Worm (Caenorhabditis elegans) whole organism, L1 larva: ENCODE results near the gene ceh-84.
"Not testable (repeated sequence)": the region's sequence is repeated elsewhere in the genome, so short reads cannot be mapped to it uniquely, and the experiment has no call there.

Experiments used
- C16A3.4 ChIP-seq: fragments of 150-350 bp; optimal IDR thresholded peaks from 2 replicates; lab custom pipeline; 2014; ENCODE audit warnings: missing biosample characterization, missing genetic modification characterization
- F16B12.6 ChIP-seq: fragments of 150-350 bp; optimal IDR thresholded peaks from 2 replicates; lab custom pipeline; 2014; ENCODE audit warnings: missing biosample characterization, missing genetic modification characterization
- aha-1 ChIP-seq: fragments of 150-350 bp; optimal IDR thresholded peaks from 2 replicates; lab custom pipeline; 2014; ENCODE audit warnings: missing biosample characterization, missing genetic modification characterization
- alr-1 ChIP-seq: fragments of 200-800 bp; sonication (Bioruptor generic); optimal IDR thresholded peaks from 2 replicates; lab custom pipeline; 2018; ENCODE audit warnings: borderline replicate concordance, mild to moderate bottlenecking, missing genetic modification characterization, missing compliant biosample characterization
- aly-2 ChIP-seq: fragments of 150-350 bp; optimal IDR thresholded peaks from 2 replicates; lab custom pipeline; 2014; ENCODE audit warnings: missing biosample characterization, missing genetic modification characterization
- blmp-1 ChIP-seq: fragments of 150-350 bp; optimal IDR thresholded peaks from 2 replicates; lab custom pipeline; 2014; ENCODE audit warnings: missing biosample characterization, missing genetic modification characterization
- ceh-63 ChIP-seq: fragments of 200-800 bp; sonication (Bioruptor generic); optimal IDR thresholded peaks from 2 replicates; lab custom pipeline; 2018; ENCODE audit warnings: mild to moderate bottlenecking, missing genetic modification characterization, missing compliant biosample characterization
- ceh-8 ChIP-seq: fragments of 200-800 bp; sonication (Bioruptor generic); optimal IDR thresholded peaks from 2 replicates; lab custom pipeline; 2018; ENCODE audit warnings: mild to moderate bottlenecking, missing genetic modification characterization, moderate library complexity, missing compliant biosample characterization
- ceh-88 ChIP-seq: fragments of 200-800 bp; sonication (Bioruptor generic); IDR thresholded peaks from 2 replicates; pipeline ENCODE4 v1.3.6; 2022; ENCODE audit warnings: missing genetic modification characterization, missing compliant biosample characterization
- ces-1 ChIP-seq: fragments of 150-350 bp; optimal IDR thresholded peaks from 2 replicates; lab custom pipeline; 2014; ENCODE audit warnings: missing biosample characterization, missing genetic modification reagents, missing genetic modification characterization
- dsc-1 ChIP-seq: sonication (generic microtip); optimal IDR thresholded peaks from 2 replicates; lab custom pipeline; 2016; ENCODE audit warnings: mild to moderate bottlenecking, missing genetic modification characterization, missing compliant biosample characterization
- efl-3 ChIP-seq: fragments of 200-800 bp; sonication (Bioruptor generic); optimal IDR thresholded peaks from 2 replicates; lab custom pipeline; 2018; ENCODE audit warnings: mild to moderate bottlenecking, missing genetic modification characterization, missing compliant biosample characterization
- egl-27 ChIP-seq, 2 experiments: fragments of 150-350 bp in 1 of 2; sonication (generic microtip); optimal IDR thresholded peaks; 3 replicates each; lab custom pipeline; 2017 to 2018; ENCODE audit warnings: missing biosample characterization in 2 of 2, missing genetic modification characterization in 2 of 2, missing genetic modification reagents in 2 of 2
- elt-2 ChIP-seq: sonication (generic microtip); optimal IDR thresholded peaks from 2 replicates; lab custom pipeline; 2016; ENCODE audit warnings: missing genetic modification characterization, mild to moderate bottlenecking, inconsistent platforms, missing compliant biosample characterization, missing genetic modification reagents
- grh-1 ChIP-seq: fragments of 200-800 bp; sonication (Bioruptor generic); IDR thresholded peaks from 2 replicates; pipeline ENCODE4 v1.3.6; 2022; ENCODE audit warnings: missing genetic modification reagents, missing genetic modification characterization, missing compliant biosample characterization
- lin-39 ChIP-seq: fragments of 150-350 bp; optimal IDR thresholded peaks from 2 replicates; lab custom pipeline; 2014; ENCODE audit warnings: missing biosample characterization, missing genetic modification reagents, missing genetic modification characterization
- lsy-2 ChIP-seq, 2 experiments: fragments of 150-350 bp; optimal IDR thresholded peaks; 2 replicates each; lab custom pipeline; 2014; ENCODE audit warnings: missing biosample characterization in 2 of 2, missing genetic modification characterization in 2 of 2
- mdl-1 ChIP-seq, 2 experiments: fragments of 150-350 bp; optimal IDR thresholded peaks; 2 replicates each; lab custom pipeline; 2014 to 2017; ENCODE audit warnings: missing biosample characterization in 2 of 2, missing genetic modification characterization in 2 of 2, inconsistent platforms in 1 of 2
- mep-1 ChIP-seq: fragments of 150-350 bp; optimal IDR thresholded peaks from 2 replicates; lab custom pipeline; 2014; ENCODE audit warnings: missing biosample characterization, missing genetic modification characterization
- nhr-11 ChIP-seq: fragments of 150-350 bp; optimal IDR thresholded peaks from 2 replicates; lab custom pipeline; 2014; ENCODE audit warnings: missing biosample characterization, missing genetic modification characterization
- nhr-19 ChIP-seq: fragments of 200-800 bp; sonication (Bioruptor generic); conservative IDR thresholded peaks from 2 replicates; pipeline ENCODE4 v1.3.6; 2022; ENCODE audit warnings: missing genetic modification characterization, missing compliant biosample characterization
- nhr-47 ChIP-seq: sonication (generic microtip); optimal IDR thresholded peaks from 2 replicates; lab custom pipeline; 2016; ENCODE audit warnings: mild to moderate bottlenecking, missing genetic modification characterization, moderate library complexity, missing compliant biosample characterization
- nhr-71 ChIP-seq: sonication (generic microtip); optimal IDR thresholded peaks from 2 replicates; lab custom pipeline; 2016; ENCODE audit warnings: mild to moderate bottlenecking, missing genetic modification characterization, moderate library complexity, missing compliant biosample characterization
- nhr-77 ChIP-seq: fragments of 150-350 bp; optimal IDR thresholded peaks from 2 replicates; lab custom pipeline; 2014; ENCODE audit warnings: missing biosample characterization, missing genetic modification characterization
- nhr-85 ChIP-seq: sonication (generic microtip); peaks from one replicate; lab custom pipeline; 2016; ENCODE audit warnings: missing genetic modification characterization, inconsistent platforms, missing compliant biosample characterization
- nhr-90 ChIP-seq: sonication (generic microtip); optimal IDR thresholded peaks from 2 replicates; lab custom pipeline; 2016; ENCODE audit warnings: mild to moderate bottlenecking, missing genetic modification characterization, missing compliant biosample characterization; ENCODE audit not compliant: poor library complexity
- skn-1 ChIP-seq: fragments of 150-350 bp; optimal IDR thresholded peaks from 2 replicates; lab custom pipeline; 2014; ENCODE audit warnings: missing biosample characterization, missing genetic modification characterization
- sox-4 ChIP-seq: sonication (generic microtip); optimal IDR thresholded peaks from 2 replicates; lab custom pipeline; 2016; ENCODE audit warnings: missing genetic modification characterization, missing compliant biosample characterization
- swsn-7 ChIP-seq: sonication (generic microtip); optimal IDR thresholded peaks from 2 replicates; lab custom pipeline; 2016; ENCODE audit warnings: missing genetic modification characterization, missing compliant biosample characterization
- tlp-1 ChIP-seq: fragments of 150-350 bp; optimal IDR thresholded peaks from 2 replicates; lab custom pipeline; 2014; ENCODE audit warnings: missing biosample characterization, missing genetic modification characterization
- unc-130 ChIP-seq: fragments of 150-350 bp; optimal IDR thresholded peaks from 2 replicates; lab custom pipeline; 2017; ENCODE audit warnings: missing biosample characterization, missing genetic modification characterization, inconsistent platforms
- unc-30 ChIP-seq: sonication (generic microtip); optimal IDR thresholded peaks from 2 replicates; lab custom pipeline; 2017; ENCODE audit warnings: missing biosample characterization, missing genetic modification characterization
- unc-98 ChIP-seq: fragments of 200-800 bp; sonication (Bioruptor generic); IDR thresholded peaks from 2 replicates; pipeline ENCODE4 v1.3.6; 2022; ENCODE audit warnings: missing genetic modification characterization, missing compliant biosample characterization
- vab-15 ChIP-seq: sonication (generic microtip); optimal IDR thresholded peaks from 2 replicates; lab custom pipeline; 2017; ENCODE audit warnings: missing genotype, mild to moderate bottlenecking, missing genetic modification characterization, missing compliant biosample characterization
- zip-4 ChIP-seq: fragments of 200-800 bp; sonication (Bioruptor generic); optimal IDR thresholded peaks from 2 replicates; lab custom pipeline; 2018; ENCODE audit warnings: mild to moderate bottlenecking, missing genetic modification characterization, moderate library complexity, missing compliant biosample characterization
- ztf-4 ChIP-seq: fragments of 150-350 bp; optimal IDR thresholded peaks from 2 replicates; lab custom pipeline; 2014; ENCODE audit warnings: missing biosample characterization, missing genetic modification characterization

ceh-84 gene

DNA sequence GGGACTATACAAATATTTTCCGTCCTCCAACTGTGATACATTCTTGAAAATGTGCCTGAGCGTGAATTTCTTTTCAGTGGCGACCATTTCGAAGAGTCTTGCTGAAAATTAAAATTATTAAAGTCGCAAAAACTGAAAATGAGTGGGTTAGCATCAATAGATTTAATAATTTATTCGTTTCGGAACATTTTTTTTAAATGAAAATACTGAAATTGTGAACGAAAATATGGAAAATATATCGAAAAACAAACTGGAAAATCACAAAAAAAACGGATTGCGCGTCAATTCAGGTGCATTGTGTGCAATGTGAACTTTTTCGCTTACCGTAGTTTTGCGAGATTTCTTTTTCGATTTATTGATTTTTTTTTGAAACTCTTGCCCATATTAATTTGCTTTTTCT lies 31.2 kb upstream of the ceh-84 start, which contains the start of gene bath-5:
Gene bath-5 (minus strand): TSS at position 101 of the 400 bp plus-strand sequence.
- TF ChIP-seq dsc-1 (tag; lab: Kevin White, UChicago): no peak
- no peak for TF ChIP-seq nhr-11 (tag; lab: Kevin White, UChicago)
- no peak for TF ChIP-seq grh-1 (GFP tag; lab: Robert Waterston, UW)
- no peak for TF ChIP-seq ceh-63 (GFP tag; lab: Kevin White, UChicago)
- TF ChIP-seq C16A3.4: no peak
- TF ChIP-seq egl-27 (tag; optimal IDR thresholded peaks at IDR 0.05; lab: Kevin White, UChicago): no peak

DNA sequence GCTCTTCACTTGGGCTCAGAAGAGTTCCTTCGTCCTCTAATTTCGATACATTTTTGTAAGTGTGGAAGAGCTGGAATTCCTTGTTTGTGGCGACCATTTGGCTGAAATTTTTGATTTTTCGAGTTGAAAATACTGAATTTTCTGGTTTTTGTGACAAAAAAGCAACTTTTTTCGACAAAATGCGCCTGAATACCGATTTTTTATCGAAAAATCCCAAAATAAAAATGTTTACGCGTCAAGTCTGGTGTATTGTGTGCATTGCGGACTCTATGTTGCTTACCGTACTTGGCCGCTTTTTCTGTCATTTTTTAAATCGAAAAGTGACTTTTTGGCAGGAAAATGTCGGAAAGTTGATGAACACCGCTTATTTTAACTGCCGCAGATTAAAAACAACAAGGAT lies 29.7 kb upstream of the ceh-84 start, which contains the start of gene bath-3:
Gene bath-3 (minus strand): TSS at position 101 of the 400 bp plus-strand sequence.
- TF ChIP-seq lsy-2 (tag; optimal IDR thresholded peaks at IDR 0.05; lab: Kevin White, UChicago) (no peak), nhr-90 (tag; lab: Kevin White, UChicago) (no peak), elt-2 (tag; lab: Kevin White, UChicago) (no peak), nhr-71 (tag; lab: Kevin White, UChicago) (no peak), unc-130 (tag; lab: Kevin White, UChicago) (no peak), aha-1 (tag; lab: Kevin White, UChicago) (no peak), zip-4 (GFP tag; lab: Kevin White, UChicago) (no peak), nhr-77 (tag; lab: Kevin White, UChicago) (no peak), ces-1 (GFP tag; lab: Kevin White, UChicago) (no peak), unc-98 (GFP tag; lab: Robert Waterston, UW) (no peak), mep-1 (tag; lab: Kevin White, UChicago) (no peak), ztf-4 (no peak), ceh-88 (no peak), skn-1 (tag; lab: Kevin White, UChicago) (no peak), aly-2 (tag; lab: Kevin White, UChicago) (no peak), tlp-1 (tag; lab: Kevin White, UChicago) (no peak), nhr-85 (tag; lab: Kevin White, UChicago) (no peak)

DNA sequence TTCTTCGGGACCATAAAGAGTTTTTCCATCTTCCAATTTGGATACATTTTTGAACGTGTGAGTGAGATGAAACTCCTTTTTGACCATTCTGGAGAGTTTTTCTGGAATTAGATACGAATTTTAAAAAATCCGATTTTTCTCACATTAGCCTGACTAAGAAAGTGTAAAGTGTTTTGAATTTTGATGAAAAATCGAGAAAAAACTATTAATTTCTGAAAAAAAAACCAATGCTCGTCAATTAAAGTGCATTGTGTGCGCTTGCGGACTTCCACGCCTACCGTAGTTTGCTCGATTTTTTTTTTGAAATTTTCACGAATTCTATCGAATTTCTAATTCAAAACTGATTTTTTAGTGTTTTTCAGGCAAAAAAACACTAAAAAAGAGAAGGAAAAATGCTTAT lies 28.1 kb upstream of the ceh-84 start, which contains the start of gene bath-1:
Gene bath-1 (minus strand): TSS at position 101 of the 400 bp plus-strand sequence.
- no peak for TF ChIP-seq nhr-47
- no peak for TF ChIP-seq ztf-4
- no peak for TF ChIP-seq lin-39 (tag; lab: Kevin White, UChicago)
- TF ChIP-seq alr-1: no peak
- no peak for TF ChIP-seq unc-130 (tag; lab: Kevin White, UChicago)
- TF ChIP-seq vab-15 (tag; lab: Kevin White, UChicago): no peak
- TF ChIP-seq F16B12.6 (tag; lab: Kevin White, UChicago): no peak
- no peak for TF ChIP-seq blmp-1 (tag; lab: Kevin White, UChicago)
- TF ChIP-seq mdl-1 (tag; optimal IDR thresholded peaks at IDR 0.05; lab: Kevin White, UChicago): no peak
- no peak for TF ChIP-seq nhr-19 (GFP tag; lab: Robert Waterston, UW)
- TF ChIP-seq, all 84 proteins: peak for 0

DNA sequence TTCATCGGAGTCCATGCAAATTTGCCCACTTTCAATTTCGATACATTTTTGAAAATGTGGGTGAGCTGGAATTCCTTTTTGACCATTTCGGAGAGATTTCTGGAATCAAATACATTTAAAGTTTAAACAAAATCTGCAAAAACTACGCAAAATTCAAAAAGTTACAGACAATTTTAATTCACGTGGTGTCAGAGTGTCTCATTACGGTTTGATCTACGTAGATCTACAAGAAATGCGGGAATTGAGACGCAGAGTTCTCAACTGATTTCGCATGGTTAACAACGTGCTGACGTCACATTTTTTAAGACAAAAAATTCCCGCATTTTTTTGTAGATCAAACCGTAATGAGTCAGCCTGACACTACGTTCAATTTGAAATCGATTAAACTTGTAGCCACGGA lies 25.9 kb upstream of the ceh-84 start, which contains the start of gene bath-21:
Gene bath-21 (minus strand): TSS at position 101 of the 400 bp plus-strand sequence.
- no peak for TF ChIP-seq aha-1 (tag; lab: Kevin White, UChicago)
- TF ChIP-seq ces-1 (GFP tag; lab: Kevin White, UChicago): no peak
- TF ChIP-seq swsn-7 (tag; lab: Kevin White, UChicago): no peak
- no peak for TF ChIP-seq ceh-8 (GFP tag; lab: Kevin White, UChicago)
- no peak for TF ChIP-seq efl-3

DNA sequence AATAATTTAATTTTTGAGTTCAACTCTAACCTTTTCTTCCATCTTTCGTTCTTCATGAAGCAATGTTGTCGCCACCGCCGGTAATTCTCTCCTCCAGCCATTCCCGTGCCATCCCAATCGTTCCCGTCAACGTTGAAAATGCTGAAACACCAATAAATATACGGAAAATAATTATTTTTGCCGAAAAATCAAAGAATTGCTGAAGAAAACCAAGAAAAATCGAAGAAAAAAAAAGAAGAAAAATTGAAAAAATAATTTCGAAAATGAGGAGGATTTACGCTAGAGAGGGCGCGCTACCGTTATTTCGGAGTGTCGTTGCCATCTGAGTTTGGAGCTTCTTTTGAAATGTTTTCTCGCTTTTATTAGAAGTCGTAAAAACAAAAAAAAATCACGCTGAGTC lies 22.9 kb upstream of the ceh-84 start, which contains the start of gene cya-2:
Gene cya-2 (minus strand): TSS at position 101 of the 400 bp plus-strand sequence.
- not testable (repeated sequence) for TF ChIP-seq ceh-63 (GFP tag; lab: Kevin White, UChicago); sox-4 (tag; lab: Kevin White, UChicago); unc-30
- TF ChIP-seq, all 84 proteins: peak for 0; not testable (repeated sequence) for 84
